Worm (Caenorhabditis elegans) whole organism, L2 larva: ENCODE results near the gene ZK1248.17.

ENCODE experiments used
- gmeb-1 ChIP-seq: fragments of 150-350 bp; optimal IDR thresholded peaks from 2 replicates; lab custom pipeline; 2014; ENCODE audit warnings: missing biosample characterization, missing genetic modification characterization
- lsy-2 ChIP-seq, 2 experiments: fragments of 150-350 bp in 1 of 2; sonication (generic microtip) in 1 of 2; optimal IDR thresholded peaks; 2 replicates each; lab custom pipeline; 2014 to 2017; ENCODE audit warnings: missing biosample characterization in 2 of 2, missing genetic modification characterization in 2 of 2
- unc-62 ChIP-seq: fragments of 150-350 bp; optimal IDR thresholded peaks from 2 replicates; lab custom pipeline; 2014; ENCODE audit warnings: missing biosample characterization, missing genetic modification reagents, missing genetic modification characterization

DNA sequence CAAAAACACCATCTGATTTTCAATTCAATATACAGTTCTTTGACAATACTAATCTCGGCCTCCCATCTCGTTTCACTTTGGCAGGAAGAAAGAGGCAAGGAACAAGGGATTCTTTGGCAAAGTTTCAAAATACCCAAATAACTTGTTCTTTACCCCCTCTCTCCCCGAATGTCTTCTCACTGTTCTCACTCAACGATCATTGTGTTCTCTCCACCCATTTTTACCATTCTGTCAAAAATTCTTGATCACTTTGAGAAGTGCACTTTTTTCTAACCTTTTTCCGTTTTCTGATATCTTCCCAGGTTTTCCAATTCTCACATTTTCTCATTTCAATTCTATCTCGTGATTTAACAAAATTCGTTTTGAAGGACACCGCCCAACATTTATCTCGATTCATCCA lies 8.8 kb upstream of the ZK1248.17 start, which contains the start of gene H41C03.1:
- TF ChIP-seq unc-62 (GFP tag; lab: Kevin White, UChicago) (no peak), lsy-2 (tag; optimal IDR thresholded peaks at IDR 0.05; lab: Kevin White, UChicago) (no peak), gmeb-1 (no peak)
